Worm (Caenorhabditis elegans): ENCODE results near the gene snt-5.

DNA sequence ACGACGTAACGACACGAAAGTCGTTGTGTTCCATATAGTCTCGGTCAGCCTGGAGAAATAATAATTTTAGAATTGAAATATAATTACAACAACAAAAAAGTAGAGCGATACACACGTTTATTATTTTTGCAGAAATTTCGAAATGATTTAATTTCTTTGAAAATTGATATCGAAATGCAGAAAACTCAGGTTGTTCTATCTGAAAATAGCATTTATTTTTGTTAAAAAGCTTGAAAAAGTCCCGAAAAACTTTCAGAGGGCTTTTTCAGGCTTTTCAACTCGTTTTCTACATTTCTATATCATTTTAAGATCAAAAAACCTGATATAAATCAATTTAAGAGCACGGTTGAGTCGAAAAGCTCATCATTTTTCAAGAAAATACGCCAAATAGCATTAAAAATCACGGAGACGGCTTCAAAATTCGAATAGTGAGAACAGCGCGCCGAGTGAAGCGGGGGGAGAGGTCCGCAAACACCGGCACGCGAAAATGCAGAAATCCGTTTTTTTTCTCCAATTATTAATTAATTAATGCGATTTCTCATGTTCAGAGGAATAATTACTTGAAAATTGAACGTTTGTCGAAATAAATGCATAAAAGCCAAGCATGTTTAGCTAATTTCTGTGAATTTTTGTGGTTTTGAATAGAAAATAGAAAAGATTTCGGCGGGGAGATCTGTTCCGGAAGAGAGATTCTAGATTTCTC lies 28.0 kb downstream of the snt-5 start, which contains the start of gene rga-4:
- no peak for TF ChIP-seq nhr-25 (tag; optimal IDR thresholded peaks at IDR 0.05)
- no peak for TF ChIP-seq nhr-77 (tag; optimal IDR thresholded peaks at IDR 0.05)
- TF ChIP-seq lin-13 (GFP tag; optimal IDR thresholded peaks at IDR 0.05) = no peak
- TF ChIP-seq egl-27 (tag; optimal IDR thresholded peaks at IDR 0.05) = no peak
- TF ChIP-seq gmeb-1 (tag; optimal IDR thresholded peaks at IDR 0.05) = peak; percentile 61
- TF ChIP-seq ztf-11 (tag; optimal IDR thresholded peaks at IDR 0.05) = no peak
- no peak for TF ChIP-seq aly-2 (tag; optimal IDR thresholded peaks at IDR 0.05)
- TF ChIP-seq lsy-2 (tag; optimal IDR thresholded peaks at IDR 0.05) = peak in 1 of 2 experiments; percentile 25
- no peak for TF ChIP-seq snpc-4 (tag; optimal IDR thresholded peaks at IDR 0.05)
- TF ChIP-seq F13H6.1 (tag; optimal IDR thresholded peaks at IDR 0.05) = peak; percentile 7
- TF ChIP-seq nhr-237 (tag; optimal IDR thresholded peaks at IDR 0.05) = no peak
- no peak for TF ChIP-seq ama-1 (optimal IDR thresholded peaks at IDR 0.05)
- TF ChIP-seq nhr-10 (tag; optimal IDR thresholded peaks at IDR 0.05) = no peak
- no peak for TF ChIP-seq unc-39 (tag; optimal IDR thresholded peaks at IDR 0.05)

Data from whole organism, L2 larva.